Fruit fly (Drosophila melanogaster) whole organism, embryonic: ENCODE results near the gene DPCoAC.

Experiments used
- Ada2b ChIP-seq: fragments of 200-800 bp; sonication (Bioruptor generic); IDR thresholded peaks from 2 replicates; pipeline ENCODE4 v1.3.6; 2022; ENCODE audit warnings: missing biosample characterization, missing genetic modification characterization
- Aef1 ChIP-seq: fragments of 200-800 bp; sonication (Bioruptor generic); IDR thresholded peaks from 3 replicates; pipeline ENCODE4 v1.3.6; 2022; ENCODE audit warnings: missing biosample characterization, missing genetic modification characterization
- Asciz ChIP-seq: fragments of 200-800 bp; sonication (Bioruptor generic); optimal IDR thresholded peaks from 2 replicates; lab custom pipeline; 2017; ENCODE audit warnings: missing biosample characterization, mild to moderate bottlenecking, missing genetic modification characterization, missing genetic modification reagents
- Atf6 ChIP-seq: fragments of 200-800 bp; sonication (Bioruptor generic); IDR thresholded peaks from 2 replicates; pipeline ENCODE4 v1.3.6; 2022; ENCODE audit warnings: missing biosample characterization, missing genetic modification characterization
- Bdp1 ChIP-seq: fragments of 200-800 bp; sonication (Bioruptor generic); optimal IDR thresholded peaks from 3 replicates; lab custom pipeline; 2016; ENCODE audit warnings: missing biosample characterization, missing genetic modification characterization
- CG10959 ChIP-seq: fragments of 200-800 bp; sonication (Bioruptor generic); IDR thresholded peaks from 2 replicates; pipeline ENCODE4 v1.3.6; 2022; ENCODE audit warnings: missing biosample characterization, missing genetic modification characterization
- CG10979 ChIP-seq: fragments of 200-800 bp; sonication (Bioruptor generic); optimal IDR thresholded peaks from 2 replicates; lab custom pipeline; 2018; ENCODE audit warnings: missing biosample characterization, mild to moderate bottlenecking, missing genetic modification characterization, moderate library complexity
- CG13775 ChIP-seq: fragments of 200-800 bp; sonication (Bioruptor generic); optimal IDR thresholded peaks from 3 replicates; lab custom pipeline; 2017; ENCODE audit warnings: missing biosample characterization, mild to moderate bottlenecking, missing genetic modification characterization
- CG16813 ChIP-seq: fragments of 200-800 bp; sonication (Bioruptor generic); IDR thresholded peaks from 3 replicates; pipeline ENCODE4 v1.3.6; 2022; ENCODE audit warnings: missing biosample characterization, missing genetic modification characterization; ENCODE audit not compliant: partially characterized antibody
- CG2712 ChIP-seq: fragments of 200-800 bp; optimal IDR thresholded peaks from 3 replicates; lab custom pipeline; 2019; ENCODE audit warnings: missing biosample characterization, mild to moderate bottlenecking, missing genetic modification characterization, moderate library complexity
- CG5180 ChIP-seq: fragments of 200-800 bp; sonication (Bioruptor generic); optimal IDR thresholded peaks from 3 replicates; lab custom pipeline; 2017; ENCODE audit warnings: missing biosample characterization, missing genetic modification characterization, mild to moderate bottlenecking, moderate library complexity, missing genetic modification reagents
- CG6765 ChIP-seq: fragments of 200-800 bp; sonication (Bioruptor generic); optimal IDR thresholded peaks from 3 replicates; lab custom pipeline; 2017; ENCODE audit warnings: missing biosample characterization, mild to moderate bottlenecking, missing genetic modification characterization
- CG8281 ChIP-seq: fragments of 200-800 bp; sonication (Bioruptor generic); optimal IDR thresholded peaks from 2 replicates; lab custom pipeline; 2018; ENCODE audit warnings: missing biosample characterization, mild to moderate bottlenecking, missing genetic modification characterization, moderate library complexity
- CG8388 ChIP-seq: fragments of 200-800 bp; sonication (Bioruptor generic); optimal IDR thresholded peaks from 2 replicates; lab custom pipeline; 2019; ENCODE audit warnings: missing biosample characterization, mild to moderate bottlenecking, missing genetic modification characterization, moderate library complexity
- CrebB ChIP-seq: fragments of 200-800 bp; sonication (Bioruptor generic); optimal IDR thresholded peaks from 3 replicates; lab custom pipeline; 2018; ENCODE audit warnings: missing biosample characterization, mild to moderate bottlenecking, missing genetic modification characterization
- D19B ChIP-seq: fragments of 200-800 bp; sonication (Bioruptor generic); optimal IDR thresholded peaks from 2 replicates; lab custom pipeline; 2017; ENCODE audit warnings: missing biosample characterization, mild to moderate bottlenecking, missing genetic modification characterization
- Dad ChIP-seq: fragments of 200-800 bp; sonication (Bioruptor generic); optimal IDR thresholded peaks from 3 replicates; lab custom pipeline; 2016; ENCODE audit warnings: missing biosample characterization, missing genetic modification characterization
- Dbx ChIP-seq: fragments of 200-800 bp; sonication (Bioruptor generic); IDR thresholded peaks from 3 replicates; pipeline ENCODE4 v1.3.6; 2022; ENCODE audit warnings: missing biosample characterization, missing genetic modification characterization
- Deaf1 ChIP-seq: fragments of 200-800 bp; optimal IDR thresholded peaks from 3 replicates; lab custom pipeline; 2019; ENCODE audit warnings: missing biosample characterization, mild to moderate bottlenecking, missing genetic modification characterization, moderate library complexity
- Dek ChIP-seq: fragments of 200-800 bp; sonication (Bioruptor generic); optimal IDR thresholded peaks from 3 replicates; lab custom pipeline; 2019; ENCODE audit warnings: missing biosample characterization, mild to moderate bottlenecking, missing genetic modification characterization, moderate library complexity
- E2f1 ChIP-seq: fragments of 200-800 bp; sonication (Bioruptor generic); IDR thresholded peaks from 2 replicates; pipeline ENCODE4 v1.3.6; 2022; ENCODE audit warnings: missing biosample characterization, missing genetic modification characterization
- Elba2 ChIP-seq: fragments of 200-800 bp; sonication (Bioruptor generic); optimal IDR thresholded peaks from 3 replicates; lab custom pipeline; 2016; ENCODE audit warnings: missing biosample characterization, missing genetic modification characterization
- Lhr ChIP-seq: fragments of 200-800 bp; sonication (Bioruptor generic); optimal IDR thresholded peaks from 3 replicates; lab custom pipeline; 2017; ENCODE audit warnings: mild to moderate bottlenecking, missing biosample characterization, missing genetic modification reagents, missing genetic modification characterization
- Meics ChIP-seq: fragments of 200-800 bp; sonication (Bioruptor generic); optimal IDR thresholded peaks from 2 replicates; lab custom pipeline; 2017; ENCODE audit warnings: missing biosample characterization, mild to moderate bottlenecking, missing genetic modification characterization
- NfI ChIP-seq: fragments of 200-800 bp; sonication (Bioruptor generic); optimal IDR thresholded peaks from 3 replicates; lab custom pipeline; 2018; ENCODE audit warnings: missing biosample characterization, mild to moderate bottlenecking, missing genetic modification characterization, moderate library complexity
- Oli ChIP-seq: fragments of 200-800 bp; sonication (Bioruptor generic); optimal IDR thresholded peaks from 2 replicates; lab custom pipeline; 2018; ENCODE audit warnings: missing biosample characterization, mild to moderate bottlenecking, missing genetic modification characterization, moderate library complexity
- Ravus ChIP-seq: fragments of 200-800 bp; sonication (Bioruptor generic); IDR thresholded peaks from 2 replicates; pipeline ENCODE4 v1.3.6; 2022; ENCODE audit warnings: missing biosample characterization, missing genetic modification characterization
- Rfx ChIP-seq: fragments of 200-800 bp; sonication (Bioruptor generic); IDR thresholded peaks from 2 replicates; pipeline ENCODE4 v1.3.6; 2022; ENCODE audit warnings: missing biosample characterization, missing genetic modification characterization
- Stat92E ChIP-seq, 3 experiments: fragments of >200 bp in 2 of 3; fragments of 200-800 bp in 1 of 3; sonication (Bioruptor generic) in 1 of 3; optimal IDR thresholded peaks; 2 replicates each; lab custom pipeline; 2017 to 2019; ENCODE audit warnings: missing biosample characterization in 3 of 3, missing genetic modification characterization in 3 of 3, mild to moderate bottlenecking in 1 of 3, moderate library complexity in 1 of 3
- Tbp ChIP-seq: fragments of >200 bp; optimal IDR thresholded peaks from 2 replicates; lab custom pipeline; 2018; ENCODE audit warnings: missing biosample characterization, missing genetic modification characterization
- al ChIP-seq: fragments of 200-800 bp; sonication (Bioruptor generic); IDR thresholded peaks from 2 replicates; pipeline ENCODE4 v1.3.6; 2022; ENCODE audit warnings: missing biosample characterization, missing genetic modification characterization
- amos ChIP-seq: fragments of 200-800 bp; sonication (Bioruptor generic); IDR thresholded peaks from 2 replicates; pipeline ENCODE4 v1.3.6; 2022; ENCODE audit warnings: missing biosample characterization, missing genetic modification characterization; ENCODE audit not compliant: partially characterized antibody
- ap ChIP-seq: fragments of 200-800 bp; sonication (Bioruptor generic); IDR thresholded peaks from 2 replicates; pipeline ENCODE4 v1.3.6; 2022; ENCODE audit warnings: missing biosample characterization, missing genetic modification characterization
- ase ChIP-seq: fragments of 200-800 bp; sonication (Bioruptor generic); IDR thresholded peaks from 3 replicates; pipeline ENCODE4 v1.3.6; 2022; ENCODE audit warnings: missing biosample characterization, missing genetic modification characterization
- bab2 ChIP-seq: fragments of 200-800 bp; sonication (Bioruptor generic); optimal IDR thresholded peaks from 2 replicates; lab custom pipeline; 2016; ENCODE audit warnings: missing biosample characterization, missing genetic modification characterization
- bbx ChIP-seq: fragments of 200-800 bp; sonication (Bioruptor generic); IDR thresholded peaks from 2 replicates; pipeline ENCODE4 v1.3.6; 2022; ENCODE audit warnings: missing biosample characterization, missing genetic modification characterization; ENCODE audit not compliant: partially characterized antibody
- cwo ChIP-seq: fragments of 200-800 bp; sonication (Bioruptor generic); optimal IDR thresholded peaks from 3 replicates; lab custom pipeline; 2017; ENCODE audit warnings: missing biosample characterization, missing genetic modification characterization, mild to moderate bottlenecking, moderate library complexity, missing genetic modification reagents
- dmrt99B ChIP-seq: fragments of 200-800 bp; sonication (Bioruptor generic); optimal IDR thresholded peaks from 2 replicates; lab custom pipeline; 2018; ENCODE audit warnings: missing biosample characterization, mild to moderate bottlenecking, missing genetic modification characterization, moderate library complexity
- ems ChIP-seq: fragments of 200-800 bp; sonication (Bioruptor generic); optimal IDR thresholded peaks from 3 replicates; lab custom pipeline; 2016; ENCODE audit warnings: missing biosample characterization, missing genetic modification characterization
- esg ChIP-seq: fragments of 200-800 bp; sonication (Bioruptor generic); conservative IDR thresholded peaks from 2 replicates; pipeline ENCODE4 v1.3.6; 2022; ENCODE audit warnings: missing biosample characterization, missing genetic modification characterization
- gcm ChIP-seq: fragments of 200-800 bp; sonication (Bioruptor generic); optimal IDR thresholded peaks from 2 replicates; lab custom pipeline; 2019; ENCODE audit warnings: missing biosample characterization, mild to moderate bottlenecking, missing genetic modification characterization, moderate library complexity
- grau ChIP-seq: fragments of 200-800 bp; optimal IDR thresholded peaks from 3 replicates; lab custom pipeline; 2019; ENCODE audit warnings: missing biosample characterization, mild to moderate bottlenecking, missing genetic modification characterization, moderate library complexity
- inv ChIP-seq: fragments of 200-800 bp; sonication (Bioruptor generic); IDR thresholded peaks from 2 replicates; pipeline ENCODE4 v1.3.6; 2022; ENCODE audit warnings: missing biosample characterization, missing genetic modification characterization; ENCODE audit not compliant: partially characterized antibody
- lab ChIP-seq: fragments of 200-800 bp; sonication (Bioruptor generic); optimal IDR thresholded peaks from 3 replicates; lab custom pipeline; 2017; ENCODE audit warnings: missing biosample characterization, missing genetic modification characterization, mild to moderate bottlenecking, moderate library complexity, missing genetic modification reagents
- pzg ChIP-seq: fragments of 200-800 bp; sonication (Bioruptor generic); optimal IDR thresholded peaks from 3 replicates; lab custom pipeline; 2018; ENCODE audit warnings: missing biosample characterization, mild to moderate bottlenecking, missing genetic modification characterization, moderate library complexity
- sqz ChIP-seq: fragments of 200-800 bp; sonication (Bioruptor generic); optimal IDR thresholded peaks from 3 replicates; lab custom pipeline; 2018; ENCODE audit warnings: missing biosample characterization, mild to moderate bottlenecking, missing genetic modification characterization
- tap ChIP-seq: fragments of 200-800 bp; optimal IDR thresholded peaks from 3 replicates; lab custom pipeline; 2019; ENCODE audit warnings: missing biosample characterization, mild to moderate bottlenecking, missing genetic modification characterization, moderate library complexity
- toy ChIP-seq: fragments of 200-800 bp; sonication (Bioruptor generic); IDR thresholded peaks from 2 replicates; pipeline ENCODE4 v1.3.6; 2022; ENCODE audit warnings: missing biosample characterization, missing genetic modification characterization
- tup ChIP-seq: fragments of 200-800 bp; sonication (Bioruptor generic); optimal IDR thresholded peaks from 2 replicates; lab custom pipeline; 2016; ENCODE audit warnings: missing biosample characterization, mild to moderate bottlenecking, missing genetic modification characterization, moderate library complexity
- tx ChIP-seq: fragments of 200-800 bp; sonication (Bioruptor generic); optimal IDR thresholded peaks from 2 replicates; lab custom pipeline; 2016; ENCODE audit warnings: missing biosample characterization, missing genetic modification characterization

DPCoAC gene

dm6 chr3R:20555023-20555422, 2.4 kb downstream of the DPCoAC start (continued):
- TF ChIP-seq CG10959 (GFP tag; lab: Robert Waterston, UW) (no peak), CG10979 (peak; percentile 51), amos (GFP tag; lab: Robert Waterston, UW) (no peak), CG2712 (tag; lab: Kevin White, UChicago) (peak; percentile 78), bab2 (GFP tag; lab: Kevin White, UChicago) (peak; percentile 32), Atf6 (GFP tag; lab: Robert Waterston, UW) (peak; percentile 78), E2f1 (GFP tag; lab: Robert Waterston, UW) (peak; percentile 71), CG16813 (GFP tag; lab: Robert Waterston, UW) (no peak), CG8388 (GFP tag; lab: Kevin White, UChicago) (peak; percentile 15), bbx (GFP tag; lab: Robert Waterston, UW) (0 out of 2 replicates have a peak, but pooled peaks have one; percentile 11), ase (GFP tag; lab: Robert Waterston, UW) (0 out of 3 replicates have a peak, but pooled peaks have one; percentile 33), lab (GFP tag; lab: Kevin White, UChicago) (peak; percentile 89), CG8281 (peak; percentile 12), Tbp (GFP tag; lab: Kevin White, UChicago) (no peak), Meics (GFP tag; lab: Kevin White, UChicago) (peak; percentile 14), NfI (GFP tag; lab: Kevin White, UChicago) (peak; percentile 2), Lhr (GFP tag; lab: Kevin White, UChicago) (no peak), Bdp1 (GFP tag; lab: Kevin White, UChicago) (no peak), Elba2 (no peak), Aef1 (peak; percentile 60), grau (tag; lab: Kevin White, UChicago) (peak; percentile 36), CG5180 (GFP tag; lab: Kevin White, UChicago) (peak; percentile 53), al (GFP tag; lab: Robert Waterston, UW) (peak; percentile 53; the same call in 1 of the 2 replicates), tx (GFP tag; lab: Kevin White, UChicago) (no peak), tap (tag; lab: Kevin White, UChicago) (peak; percentile 74), Rfx (GFP tag; lab: Robert Waterston, UW) (peak; percentile 81), dmrt99B (tag; lab: Kevin White, UChicago) (peak; percentile 57), Dbx (peak; percentile 69; the same call in 2 of the 3 replicates), CrebB (no peak), toy (GFP tag; lab: Robert Waterston, UW) (peak; percentile 40; the same call in 1 of the 2 replicates), Ada2b (GFP tag; lab: Robert Waterston, UW) (peak; percentile 72), CG13775 (GFP tag; lab: Kevin White, UChicago) (no peak), Ravus (peak; percentile 45), tup (peak; percentile 11), D19B (GFP tag; lab: Kevin White, UChicago) (peak; percentile 73), gcm (GFP tag; lab: Kevin White, UChicago) (peak; percentile 17), Asciz (GFP tag; lab: Kevin White, UChicago) (peak; percentile 34), esg (GFP tag; lab: Robert Waterston, UW) (peak; percentile 40), Stat92E (GFP tag; optimal IDR thresholded peaks at IDR 0.05; lab: Kevin White, UChicago) (peak in 1 of 3 experiments; percentile 22), Deaf1 (tag; lab: Kevin White, UChicago) (peak; percentile 44), ap (GFP tag; lab: Robert Waterston, UW) (0 out of 2 replicates have a peak, but pooled peaks have one; percentile 14), sqz (GFP tag; lab: Kevin White, UChicago) (peak; percentile 23), pzg (GFP tag; lab: Kevin White, UChicago) (no peak), Dek (tag; lab: Kevin White, UChicago) (peak; percentile 41), cwo (GFP tag; lab: Kevin White, UChicago) (peak; percentile 79), Oli (tag; lab: Kevin White, UChicago) (no peak), Dad (no peak), ems (GFP tag; lab: Kevin White, UChicago) (peak; percentile 57), inv (GFP tag; lab: Robert Waterston, UW) (no peak), CG6765 (GFP tag; lab: Kevin White, UChicago) (peak; percentile 72)
